Worm (Caenorhabditis elegans) whole organism, late embryonic: ENCODE measurements around the gene str-2.

ENCODE experiments used
- C08G9.2 ChIP-seq: sonication (generic microtip); optimal IDR thresholded peaks from 2 replicates; lab custom pipeline; 2016; ENCODE audit warnings: mild to moderate bottlenecking, missing genetic modification characterization, moderate library complexity, missing compliant biosample characterization
- F13H6.1 ChIP-seq: sonication (generic microtip); optimal IDR thresholded peaks from 2 replicates; lab custom pipeline; 2016; ENCODE audit warnings: missing genetic modification characterization, missing compliant biosample characterization
- K09A11.1 ChIP-seq: sonication (generic microtip); optimal IDR thresholded peaks from 2 replicates; lab custom pipeline; 2017; ENCODE audit warnings: antibody characterized with exemption, mild to moderate bottlenecking, missing genetic modification characterization, missing compliant biosample characterization; ENCODE audit not compliant: insufficient read depth
- T23F11.4 ChIP-seq: fragments of 200-800 bp; sonication (Bioruptor generic); optimal IDR thresholded peaks from 2 replicates; lab custom pipeline; 2018; ENCODE audit warnings: mild to moderate bottlenecking, missing genetic modification characterization, missing compliant biosample characterization
- ceh-14 ChIP-seq: sonication (generic microtip); optimal IDR thresholded peaks from 2 replicates; lab custom pipeline; 2016; ENCODE audit warnings: missing genotype, missing genetic modification characterization, missing compliant biosample characterization
- ceh-22 ChIP-seq: sonication (generic microtip); optimal IDR thresholded peaks from 2 replicates; lab custom pipeline; 2017; ENCODE audit warnings: missing biosample characterization, missing genetic modification characterization
- ceh-24 ChIP-seq: sonication (generic microtip); optimal IDR thresholded peaks from 2 replicates; lab custom pipeline; 2016; ENCODE audit warnings: mild to moderate bottlenecking, missing genetic modification characterization, missing compliant biosample characterization
- ceh-30 ChIP-seq: fragments of 150-350 bp; optimal IDR thresholded peaks from 2 replicates; lab custom pipeline; 2014; ENCODE audit warnings: missing biosample characterization, missing genetic modification characterization
- ceh-31 ChIP-seq: sonication (generic microtip); optimal IDR thresholded peaks from 2 replicates; lab custom pipeline; 2016; ENCODE audit warnings: missing genetic modification characterization, missing compliant biosample characterization
- ceh-48 ChIP-seq: sonication (generic microtip); optimal IDR thresholded peaks from 2 replicates; lab custom pipeline; 2016; ENCODE audit warnings: missing genetic modification characterization, inconsistent platforms, missing compliant biosample characterization
- ceh-6 ChIP-seq: fragments of 200-800 bp; sonication (Bioruptor generic); optimal IDR thresholded peaks from 2 replicates; lab custom pipeline; 2018; ENCODE audit warnings: mild to moderate bottlenecking, missing genetic modification characterization, missing compliant biosample characterization
- ceh-9 ChIP-seq: sonication (generic microtip); optimal IDR thresholded peaks from 2 replicates; lab custom pipeline; 2016; ENCODE audit warnings: mild to moderate bottlenecking, missing genetic modification characterization, inconsistent platforms, missing compliant biosample characterization
- dmd-4 ChIP-seq: sonication (generic microtip); optimal IDR thresholded peaks from 2 replicates; lab custom pipeline; 2016; ENCODE audit warnings: borderline replicate concordance, missing genetic modification characterization, missing compliant biosample characterization
- elt-4 ChIP-seq: sonication (generic microtip); optimal IDR thresholded peaks from 2 replicates; lab custom pipeline; 2016; ENCODE audit warnings: missing genetic modification characterization, missing compliant biosample characterization
- ets-4 ChIP-seq: sonication (generic microtip); optimal IDR thresholded peaks from 2 replicates; lab custom pipeline; 2016; ENCODE audit warnings: missing genetic modification characterization, missing compliant biosample characterization
- fax-1 ChIP-seq: sonication (generic microtip); optimal IDR thresholded peaks from 2 replicates; lab custom pipeline; 2016; ENCODE audit warnings: missing genotype, missing genetic modification characterization, missing compliant biosample characterization
- hlh-13 ChIP-seq: fragments of 200-800 bp; sonication (Bioruptor generic); optimal IDR thresholded peaks from 2 replicates; lab custom pipeline; 2018; ENCODE audit warnings: mild to moderate bottlenecking, missing genetic modification characterization, missing compliant biosample characterization
- hlh-15 ChIP-seq: sonication (generic microtip); optimal IDR thresholded peaks from 2 replicates; lab custom pipeline; 2016; ENCODE audit warnings: missing genetic modification characterization, missing compliant biosample characterization
- hlh-30 ChIP-seq: sonication (generic microtip); optimal IDR thresholded peaks from 2 replicates; lab custom pipeline; 2017; ENCODE audit warnings: antibody characterized with exemption, missing genetic modification characterization, missing compliant biosample characterization; ENCODE audit not compliant: insufficient read depth
- hlh-6 ChIP-seq: sonication (generic microtip); optimal IDR thresholded peaks from 2 replicates; lab custom pipeline; 2016; ENCODE audit warnings: missing genotype, missing genetic modification characterization, missing compliant biosample characterization
- lin-11 ChIP-seq: fragments of 200-800 bp; sonication (Bioruptor generic); optimal IDR thresholded peaks from 2 replicates; lab custom pipeline; 2018; ENCODE audit warnings: mild to moderate bottlenecking, missing genetic modification characterization, missing compliant biosample characterization
- mec-3 ChIP-seq: sonication (generic microtip); optimal IDR thresholded peaks from 2 replicates; lab custom pipeline; 2016; ENCODE audit warnings: borderline replicate concordance, missing genetic modification characterization, missing compliant biosample characterization
- nhr-232 ChIP-seq: sonication (generic microtip); optimal IDR thresholded peaks from 2 replicates; lab custom pipeline; 2016; ENCODE audit warnings: missing genetic modification characterization, missing compliant biosample characterization
- npax-4 ChIP-seq: sonication (generic microtip); optimal IDR thresholded peaks from 2 replicates; lab custom pipeline; 2016; ENCODE audit warnings: missing genetic modification characterization, missing compliant biosample characterization
- odd-2 ChIP-seq: sonication (generic microtip); optimal IDR thresholded peaks from 2 replicates; lab custom pipeline; 2017; ENCODE audit warnings: antibody characterized with exemption, mild to moderate bottlenecking, missing genetic modification characterization, missing compliant biosample characterization
- pax-1 ChIP-seq: fragments of 150-350 bp; optimal IDR thresholded peaks from 2 replicates; lab custom pipeline; 2014; ENCODE audit warnings: missing biosample characterization, missing genetic modification characterization
- pha-2 ChIP-seq: sonication (generic microtip); optimal IDR thresholded peaks from 2 replicates; lab custom pipeline; 2017; ENCODE audit warnings: mild to moderate bottlenecking, missing genetic modification characterization, missing compliant biosample characterization
- ref-2 ChIP-seq: sonication (generic microtip); optimal IDR thresholded peaks from 2 replicates; lab custom pipeline; 2016; ENCODE audit warnings: missing genetic modification characterization, missing compliant biosample characterization
- rnt-1 ChIP-seq: sonication (generic microtip); optimal IDR thresholded peaks from 2 replicates; lab custom pipeline; 2016; ENCODE audit warnings: missing genetic modification characterization, missing compliant biosample characterization
- sox-2 ChIP-seq: fragments of 200-800 bp; sonication (Bioruptor generic); IDR thresholded peaks from 2 replicates; pipeline ENCODE4 v1.3.6; 2022; ENCODE audit warnings: missing genetic modification reagents, missing genetic modification characterization, missing compliant biosample characterization
- syd-9 ChIP-seq: sonication (generic microtip); optimal IDR thresholded peaks from 2 replicates; lab custom pipeline; 2016; ENCODE audit warnings: mild to moderate bottlenecking, missing genetic modification characterization, moderate library complexity, missing compliant biosample characterization
- tbx-2 ChIP-seq: sonication (generic microtip); optimal IDR thresholded peaks from 2 replicates; lab custom pipeline; 2016; ENCODE audit warnings: missing genetic modification characterization, missing compliant biosample characterization
- ttx-3 ChIP-seq: sonication (generic microtip); optimal IDR thresholded peaks from 2 replicates; lab custom pipeline; 2016; ENCODE audit warnings: missing genetic modification reagents, missing genetic modification characterization, missing compliant biosample characterization
- unc-3 ChIP-seq, 2 experiments: fragments of 200-800 bp in 1 of 2; sonication (Bioruptor generic) in 1 of 2; sonication (generic microtip) in 1 of 2; conservative IDR thresholded peaks in 1 of 2; optimal IDR thresholded peaks in 1 of 2; 2 replicates each; pipeline versions ENCODE4 v1.3.6 to Lab custom; 2016 to 2022; ENCODE audit warnings: missing compliant biosample characterization in 2 of 2, missing genetic modification characterization in 2 of 2, missing genetic modification reagents in 1 of 2
- unc-86 ChIP-seq: sonication (generic microtip); optimal IDR thresholded peaks from 2 replicates; lab custom pipeline; 2016; ENCODE audit warnings: missing genetic modification characterization, missing compliant biosample characterization

Gene str-2

DNA sequence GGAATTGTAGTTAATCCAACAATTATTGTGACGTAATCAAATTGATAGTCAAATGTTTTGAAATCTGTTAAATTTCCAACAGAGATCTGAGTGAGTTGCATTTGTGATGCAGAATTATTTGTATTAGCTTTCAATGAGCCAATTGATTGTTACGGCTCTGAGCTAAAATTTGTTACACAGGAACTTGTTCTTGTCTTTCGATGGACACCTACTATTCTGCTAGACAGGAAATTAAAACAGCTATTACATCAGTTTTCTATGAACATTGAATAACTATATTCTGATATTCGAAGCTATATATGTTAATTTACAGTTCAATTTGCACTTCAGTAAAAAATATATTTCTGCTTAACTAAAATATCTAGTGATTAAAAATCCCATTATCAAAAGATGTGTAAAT is 9.9 kb upstream of the str-2 start, which contains the start of gene sru-40:
Gene sru-40 (minus strand): TSS at position 101 of the 400 bp plus-strand sequence.
- TF ChIP-seq npax-4 (tag; lab: Kevin White, UChicago) (no peak), ceh-22 (no peak)
- TF ChIP-seq, all 69 proteins: peak for 0

DNA sequence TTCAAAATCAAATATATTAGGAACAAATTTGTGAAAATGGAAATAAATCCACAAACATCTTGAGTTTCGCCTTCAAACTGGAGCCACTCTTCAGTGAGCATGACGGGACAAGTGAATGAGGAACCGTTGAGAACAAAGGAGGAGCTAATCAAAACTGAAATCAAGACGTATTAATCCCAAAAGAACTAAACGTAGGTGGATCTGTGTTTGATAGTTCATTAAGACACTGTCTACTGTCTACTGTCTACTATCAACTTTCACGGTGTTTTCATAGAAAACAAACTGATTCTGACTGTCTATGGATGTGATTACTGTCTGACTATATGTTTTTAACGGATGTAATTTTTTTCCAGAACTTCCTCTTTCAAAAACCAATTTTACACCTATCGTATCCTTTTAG is 2.3 kb downstream of the str-2 start, which contains the start of gene str-193:
Gene str-193 (minus strand): TSS at position 101 of the 400 bp plus-strand sequence.
- TF ChIP-seq fax-1 (tag; lab: Kevin White, UChicago) (no peak), ttx-3 (tag; lab: Kevin White, UChicago) (no peak), T23F11.4 (GFP tag; lab: Kevin White, UChicago) (no peak), hlh-30 (tag; lab: Kevin White, UChicago) (no peak), hlh-6 (tag; lab: Kevin White, UChicago) (no peak), odd-2 (tag; lab: Kevin White, UChicago) (no peak), ref-2 (no peak), rnt-1 (tag; lab: Kevin White, UChicago) (no peak), nhr-232 (no peak), ceh-9 (tag; lab: Kevin White, UChicago) (no peak), mec-3 (tag; lab: Kevin White, UChicago) (no peak), C08G9.2 (tag; lab: Kevin White, UChicago) (no peak), ceh-24 (tag; lab: Kevin White, UChicago) (no peak), unc-3 (GFP tag; conservative IDR thresholded peaks at IDR 0.05; lab: Robert Waterston, UW) (no peak), unc-3 (tag; optimal IDR thresholded peaks at IDR 0.05; lab: Kevin White, UChicago) (no peak), ceh-48 (tag; lab: Kevin White, UChicago) (no peak), ceh-6 (GFP tag; lab: Kevin White, UChicago) (no peak), K09A11.1 (tag; lab: Kevin White, UChicago) (no peak), lin-11 (tag; lab: Kevin White, UChicago) (no peak), syd-9 (tag; lab: Kevin White, UChicago) (no peak), pax-1 (tag; lab: Kevin White, UChicago) (no peak)

DNA sequence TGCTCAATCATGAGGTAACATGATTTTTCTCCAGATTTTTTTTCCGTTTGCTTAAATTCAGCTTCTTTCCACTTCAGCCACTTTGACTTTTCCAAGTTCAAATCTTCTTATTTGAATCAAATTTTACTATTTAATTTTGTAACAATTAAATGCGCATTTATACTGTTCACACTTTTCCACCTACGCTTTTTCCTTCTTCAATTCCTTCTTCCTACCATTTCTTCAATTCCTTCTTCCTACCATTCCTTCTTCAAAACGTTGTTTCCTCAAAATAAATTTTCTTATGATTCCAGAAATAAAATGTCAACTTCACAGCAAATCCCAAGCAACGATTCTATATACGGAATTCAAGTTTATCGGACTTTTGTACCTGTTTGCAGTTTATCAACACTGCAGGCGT is 7.7 kb downstream of the str-2 start, which contains the start of gene sru-31:
Gene sru-31 (plus strand): TSS at position 301 of the 400 bp plus-strand sequence.
- no peak for TF ChIP-seq ceh-31 (tag; lab: Kevin White, UChicago)
- TF ChIP-seq, all 69 proteins: peak for 0

DNA sequence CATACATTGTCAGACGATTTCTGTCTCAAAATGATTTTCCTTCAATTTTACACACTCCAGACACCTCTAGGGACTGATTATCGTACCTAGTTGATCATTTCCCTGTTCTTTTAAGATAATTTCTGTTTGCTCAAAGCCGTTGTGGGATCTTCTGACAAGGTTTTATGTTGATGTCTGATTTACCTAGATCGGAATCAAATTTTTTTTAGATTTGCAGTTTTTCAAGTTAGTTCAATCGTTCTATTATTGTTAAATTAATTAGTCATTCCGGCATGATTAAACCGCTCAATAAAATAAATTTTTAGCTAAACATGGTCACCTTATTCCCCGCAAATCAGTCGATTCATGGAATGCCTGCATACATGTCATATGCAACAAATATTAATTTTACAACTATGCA is 10.5 kb downstream of the str-2 start, which contains the start of gene sru-30:
Gene sru-30 (plus strand): TSS at position 301 of the 400 bp plus-strand sequence.
- no peak for TF ChIP-seq hlh-13 (GFP tag; lab: Kevin White, UChicago)
- TF ChIP-seq unc-86 (tag; lab: Kevin White, UChicago) = no peak
- no peak for TF ChIP-seq ceh-30 (tag; lab: Kevin White, UChicago)
- TF ChIP-seq ceh-14 = no peak
- no peak for TF ChIP-seq odd-2 (tag; lab: Kevin White, UChicago)
- TF ChIP-seq ets-4 = no peak
- no peak for TF ChIP-seq T23F11.4 (GFP tag; lab: Kevin White, UChicago)
- no peak for TF ChIP-seq hlh-15 (tag; lab: Kevin White, UChicago)
- TF ChIP-seq sox-2 (GFP tag; lab: Robert Waterston, UW) = no peak
- TF ChIP-seq fax-1 (tag; lab: Kevin White, UChicago) = no peak
- TF ChIP-seq npax-4 (tag; lab: Kevin White, UChicago) = no peak
- TF ChIP-seq F13H6.1 (tag; lab: Kevin White, UChicago) = no peak
- no peak for TF ChIP-seq pha-2 (tag; lab: Kevin White, UChicago)
- no peak for TF ChIP-seq ceh-9 (tag; lab: Kevin White, UChicago)
- TF ChIP-seq elt-4 (tag; lab: Kevin White, UChicago) = no peak
- TF ChIP-seq tbx-2 (tag; lab: Kevin White, UChicago) = no peak
- TF ChIP-seq dmd-4 (tag; lab: Kevin White, UChicago) = no peak
- TF ChIP-seq, all 69 proteins: peak for 0
